Fruit fly (Drosophila melanogaster) whole organism, embryonic: ENCODE measurements around the gene TFAM.

ENCODE experiments used
- CG3838 ChIP-seq: fragments of 200-800 bp; sonication (Bioruptor generic); optimal IDR thresholded peaks from 3 replicates; lab custom pipeline; 2016; ENCODE audit warnings: missing biosample characterization, missing genetic modification characterization
- MBD-R2 ChIP-seq: fragments of 200-800 bp; sonication (Bioruptor generic); IDR thresholded peaks from 2 replicates; pipeline ENCODE4 v1.3.6; 2022; ENCODE audit warnings: missing biosample characterization, missing genetic modification characterization
- bab2 ChIP-seq: fragments of 200-800 bp; sonication (Bioruptor generic); optimal IDR thresholded peaks from 2 replicates; lab custom pipeline; 2016; ENCODE audit warnings: missing biosample characterization, missing genetic modification characterization
- emc ChIP-seq: fragments of 200-800 bp; sonication (Bioruptor generic); optimal IDR thresholded peaks from 2 replicates; lab custom pipeline; 2016; ENCODE audit warnings: missing biosample characterization, missing genetic modification characterization
- kni ChIP-seq: fragments of 200-800 bp; sonication (Bioruptor generic); optimal IDR thresholded peaks from 3 replicates; lab custom pipeline; 2017; ENCODE audit warnings: mild to moderate bottlenecking, missing biosample characterization, missing genetic modification reagents, missing genetic modification characterization

dm6 chr3R:20560668-20561226 is 16.1 kb downstream of the TFAM start, which contains the start of gene CG5191:
- TF ChIP-seq CG3838 (no peak), MBD-R2 (GFP tag; lab: Robert Waterston, UW) (peak; percentile 71), kni (GFP tag; lab: Kevin White, UChicago) (no peak), bab2 (GFP tag; lab: Kevin White, UChicago) (no peak), emc (GFP tag; lab: Kevin White, UChicago) (no peak)
